Worm (Caenorhabditis elegans) whole organism, late embryonic: ENCODE measurements around the gene F56D2.2.

Experiments used
- ama-1 ChIP-seq: fragments of 150-350 bp; optimal IDR thresholded peaks from 2 replicates; lab custom pipeline; 2014
- ceh-19 ChIP-seq: fragments of 200-800 bp; sonication (Bioruptor generic); optimal IDR thresholded peaks from 2 replicates; lab custom pipeline; 2018; ENCODE audit warnings: mild to moderate bottlenecking, missing genetic modification characterization, missing compliant biosample characterization
- ceh-30 ChIP-seq: fragments of 150-350 bp; optimal IDR thresholded peaks from 2 replicates; lab custom pipeline; 2014; ENCODE audit warnings: missing biosample characterization, missing genetic modification characterization
- ceh-45 ChIP-seq: fragments of 200-800 bp; sonication (Bioruptor generic); IDR thresholded peaks from 2 replicates; pipeline ENCODE4 v1.3.6; 2022; ENCODE audit warnings: missing genetic modification reagents, missing genetic modification characterization, missing compliant biosample characterization
- ceh-9 ChIP-seq: sonication (generic microtip); optimal IDR thresholded peaks from 2 replicates; lab custom pipeline; 2016; ENCODE audit warnings: mild to moderate bottlenecking, missing genetic modification characterization, inconsistent platforms, missing compliant biosample characterization
- elt-2 ChIP-seq: sonication (generic microtip); optimal IDR thresholded peaks from 2 replicates; lab custom pipeline; 2016; ENCODE audit warnings: missing genetic modification reagents, missing genetic modification characterization, missing compliant biosample characterization
- ets-4 ChIP-seq: sonication (generic microtip); optimal IDR thresholded peaks from 2 replicates; lab custom pipeline; 2016; ENCODE audit warnings: missing genetic modification characterization, missing compliant biosample characterization
- eyg-1 ChIP-seq: sonication (generic microtip); optimal IDR thresholded peaks from 2 replicates; lab custom pipeline; 2016; ENCODE audit warnings: missing genotype, missing genetic modification characterization, missing compliant biosample characterization
- hlh-30 ChIP-seq: sonication (generic microtip); optimal IDR thresholded peaks from 2 replicates; lab custom pipeline; 2017; ENCODE audit warnings: antibody characterized with exemption, missing genetic modification characterization, missing compliant biosample characterization; ENCODE audit not compliant: insufficient read depth
- mec-3 ChIP-seq: sonication (generic microtip); optimal IDR thresholded peaks from 2 replicates; lab custom pipeline; 2016; ENCODE audit warnings: borderline replicate concordance, missing genetic modification characterization, missing compliant biosample characterization
- pha-4 ChIP-seq: fragments of 150-350 bp; optimal IDR thresholded peaks from 2 replicates; lab custom pipeline; 2018; ENCODE audit warnings: missing biosample characterization, missing genetic modification reagents, missing genetic modification characterization
- tbx-2 ChIP-seq: sonication (generic microtip); optimal IDR thresholded peaks from 2 replicates; lab custom pipeline; 2016; ENCODE audit warnings: missing genetic modification characterization, missing compliant biosample characterization
- unc-55 ChIP-seq: sonication (generic microtip); optimal IDR thresholded peaks from 2 replicates; lab custom pipeline; 2017; ENCODE audit warnings: missing biosample characterization, missing genetic modification reagents, missing genetic modification characterization
- unc-86 ChIP-seq: sonication (generic microtip); optimal IDR thresholded peaks from 2 replicates; lab custom pipeline; 2016; ENCODE audit warnings: missing genetic modification characterization, missing compliant biosample characterization

ce11 chrIII:5550193-5550592 lies 36.9 kb upstream of the F56D2.2 start:
- no peak for TF ChIP-seq ceh-9 (tag; lab: Kevin White, UChicago)
- TF ChIP-seq eyg-1 (tag; lab: Kevin White, UChicago) = no peak
- TF ChIP-seq ama-1 (lab: Kevin White, UChicago) = no peak
- TF ChIP-seq tbx-2 (tag; lab: Kevin White, UChicago) = no peak
- no peak for TF ChIP-seq ceh-45 (GFP tag; lab: Robert Waterston, UW)
- no peak for TF ChIP-seq ceh-30
- no peak for TF ChIP-seq pha-4 (tag; lab: Kevin White, UChicago)
- TF ChIP-seq hlh-30 (tag; lab: Kevin White, UChicago) = no peak
- TF ChIP-seq elt-2 = no peak
- TF ChIP-seq ceh-19 (GFP tag; lab: Kevin White, UChicago) = no peak
- no peak for TF ChIP-seq mec-3
- no peak for TF ChIP-seq ets-4 (tag; lab: Kevin White, UChicago)
- no peak for TF ChIP-seq unc-55 (GFP tag; lab: Kevin White, UChicago)
- no peak for TF ChIP-seq unc-86
